Fruit fly (Drosophila melanogaster) whole organism, pupa: ENCODE data around the gene CG42258.

Source experiments
- CG10348 ChIP-seq: fragments of 200-800 bp; sonication (Bioruptor generic); IDR thresholded peaks from 2 replicates; pipeline ENCODE4 v1.3.6; 2022; ENCODE audit warnings: missing biosample characterization, missing genetic modification characterization
- CG12605 ChIP-seq: fragments of 200-800 bp; sonication (Bioruptor generic); IDR thresholded peaks from 2 replicates; pipeline ENCODE4 v1.3.6; 2022; ENCODE audit warnings: missing biosample characterization, missing genetic modification characterization
- CG13204 ChIP-seq: fragments of 200-800 bp; sonication (Bioruptor generic); optimal IDR thresholded peaks from 2 replicates; lab custom pipeline; 2018; ENCODE audit warnings: missing biosample characterization, mild to moderate bottlenecking, missing genetic modification characterization, moderate library complexity
- CG14655 ChIP-seq: fragments of 200-800 bp; sonication (Bioruptor generic); optimal IDR thresholded peaks from 3 replicates; lab custom pipeline; 2017; ENCODE audit warnings: mild to moderate bottlenecking, missing biosample characterization, missing genetic modification reagents, missing genetic modification characterization
- CG15710 ChIP-seq: fragments of 200-800 bp; sonication (Bioruptor generic); optimal IDR thresholded peaks from 2 replicates; lab custom pipeline; 2018; ENCODE audit warnings: missing biosample characterization, mild to moderate bottlenecking, missing genetic modification characterization, moderate library complexity
- CG17806 ChIP-seq: fragments of 200-800 bp; sonication (Bioruptor generic); optimal IDR thresholded peaks from 2 replicates; lab custom pipeline; 2018; ENCODE audit warnings: missing biosample characterization, mild to moderate bottlenecking, missing genetic modification characterization, moderate library complexity
- CG32121 ChIP-seq: fragments of 200-800 bp; sonication (Bioruptor generic); IDR thresholded peaks from 2 replicates; pipeline ENCODE4 v1.3.6; 2022; ENCODE audit warnings: missing biosample characterization, missing genetic modification characterization
- CG34367 ChIP-seq: fragments of 200-800 bp; sonication (Bioruptor generic); optimal IDR thresholded peaks from 2 replicates; lab custom pipeline; 2018; ENCODE audit warnings: missing biosample characterization, mild to moderate bottlenecking, missing genetic modification characterization
- CG4496 ChIP-seq: fragments of 200-800 bp; sonication (Bioruptor generic); IDR thresholded peaks from 3 replicates; pipeline ENCODE4 v1.3.6; 2022; ENCODE audit warnings: missing biosample characterization, missing genetic modification characterization
- CG8159 ChIP-seq: fragments of 200-800 bp; sonication (Bioruptor generic); optimal IDR thresholded peaks from 3 replicates; lab custom pipeline; 2018; ENCODE audit warnings: missing biosample characterization, mild to moderate bottlenecking, missing genetic modification characterization, moderate library complexity
- CG8301 ChIP-seq: fragments of 200-800 bp; sonication (Bioruptor generic); optimal IDR thresholded peaks from 2 replicates; lab custom pipeline; 2018; ENCODE audit warnings: missing biosample characterization, mild to moderate bottlenecking, missing genetic modification characterization
- CG9948 ChIP-seq: fragments of 200-800 bp; sonication (Bioruptor generic); optimal IDR thresholded peaks from 2 replicates; lab custom pipeline; 2018; ENCODE audit warnings: missing biosample characterization, mild to moderate bottlenecking, missing genetic modification characterization, moderate library complexity
- D1 ChIP-seq: fragments of 200-800 bp; sonication (Bioruptor generic); optimal IDR thresholded peaks from 2 replicates; lab custom pipeline; 2018; ENCODE audit warnings: missing biosample characterization, mild to moderate bottlenecking, missing genetic modification characterization, moderate library complexity
- EcR ChIP-seq: fragments of 200-800 bp; sonication (Bioruptor generic); optimal IDR thresholded peaks from 3 replicates; lab custom pipeline; 2019; ENCODE audit warnings: missing biosample characterization, missing genetic modification characterization, mild to moderate bottlenecking, moderate library complexity, missing genetic modification reagents
- Ets98B ChIP-seq: fragments of 200-800 bp; sonication (Bioruptor generic); IDR thresholded peaks from 2 replicates; pipeline ENCODE4 v1.3.6; 2022; ENCODE audit warnings: missing biosample characterization, missing genetic modification characterization
- Pif1A ChIP-seq: fragments of 200-800 bp; sonication (Bioruptor generic); optimal IDR thresholded peaks from 3 replicates; lab custom pipeline; 2016; ENCODE audit warnings: missing biosample characterization, missing genetic modification characterization
- Pif1B ChIP-seq: fragments of 200-800 bp; sonication (Bioruptor generic); optimal IDR thresholded peaks from 3 replicates; lab custom pipeline; 2016; ENCODE audit warnings: missing biosample characterization, missing genetic modification characterization
- Snoo ChIP-seq: fragments of 200-800 bp; sonication (Bioruptor generic); optimal IDR thresholded peaks from 3 replicates; lab custom pipeline; 2017; ENCODE audit warnings: missing biosample characterization, mild to moderate bottlenecking, missing genetic modification characterization, inconsistent platforms
- fd96Ca ChIP-seq: fragments of 200-800 bp; sonication (Bioruptor generic); IDR thresholded peaks from 3 replicates; pipeline ENCODE4 v1.3.6; 2022; ENCODE audit warnings: missing biosample characterization, missing genetic modification characterization
- gl ChIP-seq: fragments of 200-800 bp; sonication (Bioruptor generic); optimal IDR thresholded peaks from 2 replicates; lab custom pipeline; 2018; ENCODE audit warnings: missing biosample characterization, mild to moderate bottlenecking, missing genetic modification characterization
- rn ChIP-seq: fragments of 200-800 bp; sonication (Bioruptor generic); IDR thresholded peaks from 2 replicates; pipeline ENCODE4 v1.3.6; 2022; ENCODE audit warnings: missing biosample characterization, missing genetic modification characterization

Gene CG42258

dm6 chrX:12510750-12511649 is 47.7 kb downstream of the CG42258 start:
- peak; percentile 82 for TF ChIP-seq Ets98B (GFP tag; lab: Robert Waterston, UW)
- TF ChIP-seq CG17806 (tag; lab: Kevin White, UChicago) = peak; percentile 87
- peak; percentile 62 for TF ChIP-seq CG13204 (GFP tag; lab: Kevin White, UChicago)
- TF ChIP-seq CG8301 = peak; percentile 90
- peak; percentile 87 for TF ChIP-seq Pif1A (GFP tag; lab: Kevin White, UChicago)
- TF ChIP-seq rn (GFP tag; lab: Robert Waterston, UW) = peak; percentile 82
- TF ChIP-seq CG8159 = peak; percentile 87
- peak; percentile 84 for TF ChIP-seq CG34367 (tag; lab: Kevin White, UChicago)
- peak; percentile 90 for TF ChIP-seq CG4496 (GFP tag; lab: Robert Waterston, UW)
- peak; percentile 91 for TF ChIP-seq CG14655 (GFP tag; lab: Kevin White, UChicago)
- peak; percentile 81 for TF ChIP-seq fd96Ca (GFP tag; lab: Robert Waterston, UW)
- TF ChIP-seq CG32121 (GFP tag; lab: Robert Waterston, UW) = peak; percentile 79
- TF ChIP-seq Pif1B (GFP tag; lab: Kevin White, UChicago) = peak; percentile 74
- no peak for TF ChIP-seq D1 (tag; lab: Kevin White, UChicago)
- peak; percentile 80 for TF ChIP-seq gl
- TF ChIP-seq CG15710 (tag; lab: Kevin White, UChicago) = peak; percentile 87
- peak; percentile 31; the same call in 1 of the 2 replicates for TF ChIP-seq CG10348 (GFP tag; lab: Robert Waterston, UW)
- peak; percentile 26 for TF ChIP-seq EcR (GFP tag; lab: Kevin White, UChicago)
- peak; percentile 91 for TF ChIP-seq Snoo (tag; lab: Kevin White, UChicago)
- TF ChIP-seq CG12605 (GFP tag; lab: Robert Waterston, UW) = peak; percentile 90
- TF ChIP-seq CG9948 (tag; lab: Kevin White, UChicago) = peak; percentile 86
